Fruit fly (Drosophila melanogaster): ENCODE measurements around the gene Wdr37.
A peak's percentile ranks its signal among the peaks of the same experiment; 100 is the strongest.

Gene Wdr37

dm6 chr3R:18448059-18448979 lies 45.8 kb upstream of the Wdr37 start (continued):
- TF ChIP-seq BtbVII (GFP tag; optimal IDR thresholded peaks at IDR 0.05), result peak; percentile 30
- no peak for TF ChIP-seq CG14860 (GFP tag; IDR thresholded peaks at IDR 0.05; ENCODE audit: partially characterized antibody)
- no peak for TF ChIP-seq ewg (GFP tag; optimal IDR thresholded peaks at IDR 0.05)
- no peak for TF ChIP-seq nerfin-2 (GFP tag; IDR thresholded peaks at IDR 0.05; ENCODE audit: partially characterized antibody)
- no peak for TF ChIP-seq Dad (GFP tag; optimal IDR thresholded peaks at IDR 0.05)
- TF ChIP-seq pb (GFP tag; optimal IDR thresholded peaks at IDR 0.05), result no peak
- TF ChIP-seq gsb (GFP tag; IDR thresholded peaks at IDR 0.05), result no peak
- no peak for TF ChIP-seq CG13287 (GFP tag; IDR thresholded peaks at IDR 0.05; ENCODE audit: partially characterized antibody)
- TF ChIP-seq Med (GFP tag), result peak; percentile 87
- TF ChIP-seq CG6689 (GFP tag; IDR thresholded peaks at IDR 0.05), result no peak
- no peak for TF ChIP-seq row (GFP tag; IDR thresholded peaks at IDR 0.05)
- TF ChIP-seq CG13296 (GFP tag; optimal IDR thresholded peaks at IDR 0.05), result no peak
- no peak for TF ChIP-seq CG11085 (GFP tag; IDR thresholded peaks at IDR 0.05)
- TF ChIP-seq sima (GFP tag; optimal IDR thresholded peaks at IDR 0.05), result no peak
- no peak for TF ChIP-seq CG17568 (GFP tag; optimal IDR thresholded peaks at IDR 0.05)
- TF ChIP-seq Hr78 (GFP tag; optimal IDR thresholded peaks at IDR 0.05), result no peak
- TF ChIP-seq Fer2 (tag; optimal IDR thresholded peaks at IDR 0.05), result no peak
- TF ChIP-seq corto (GFP tag; optimal IDR thresholded peaks at IDR 0.05), result peak; percentile 93
- no peak for TF ChIP-seq sisA (GFP tag; IDR thresholded peaks at IDR 0.05)
- no peak for TF ChIP-seq en (GFP tag; optimal IDR thresholded peaks at IDR 0.05)
- TF ChIP-seq CG12744 (GFP tag; optimal IDR thresholded peaks at IDR 0.05), result no peak
- TF ChIP-seq CG14667 (GFP tag; IDR thresholded peaks at IDR 0.05), result no peak
- TF ChIP-seq CG31388 (GFP tag; optimal IDR thresholded peaks at IDR 0.05), result no peak
- no peak for TF ChIP-seq CG3163 (GFP tag; optimal IDR thresholded peaks at IDR 0.05)
- TF ChIP-seq cato (GFP tag; optimal IDR thresholded peaks at IDR 0.05; ENCODE audit: borderline replicate concordance), result no peak
- TF ChIP-seq gem (tag; optimal IDR thresholded peaks at IDR 0.05), result peak; percentile 52
- no peak for TF ChIP-seq CG18011 (GFP tag; optimal IDR thresholded peaks at IDR 0.05)
- TF ChIP-seq chinmo (GFP tag; IDR thresholded peaks at IDR 0.05; ENCODE audit: partially characterized antibody), result no peak
- TF ChIP-seq CG15696 (tag; optimal IDR thresholded peaks at IDR 0.05), result no peak
- TF ChIP-seq CG1792 (GFP tag; optimal IDR thresholded peaks at IDR 0.05), result no peak
- TF ChIP-seq NFAT (GFP tag; IDR thresholded peaks at IDR 0.05), result no peak
- no peak for TF ChIP-seq Awh (GFP tag; IDR thresholded peaks at IDR 0.05)
- no peak for TF ChIP-seq CG33213 (GFP tag; optimal IDR thresholded peaks at IDR 0.05)
- TF ChIP-seq zfh2 (GFP tag; optimal IDR thresholded peaks at IDR 0.05), result peak; percentile 89
- TF ChIP-seq caup (GFP tag; optimal IDR thresholded peaks at IDR 0.05; ENCODE audit: severe bottlenecking), result no peak
- TF ChIP-seq trem (tag; optimal IDR thresholded peaks at IDR 0.05), result no peak
- TF ChIP-seq CG9797 (GFP tag; optimal IDR thresholded peaks at IDR 0.05), result no peak
- TF ChIP-seq Deaf1 (tag; optimal IDR thresholded peaks at IDR 0.05), result peak; percentile 28
- TF ChIP-seq pan (optimal IDR thresholded peaks at IDR 0.05), result no peak
- no peak for TF ChIP-seq pan (GFP tag; optimal IDR thresholded peaks at IDR 0.05 in 1 of 2, IDR thresholded peaks at IDR 0.05 in 1 of 2)
- no peak for TF ChIP-seq Bgb (GFP tag; IDR thresholded peaks at IDR 0.05; ENCODE audit: partially characterized antibody)
- no peak for TF ChIP-seq emc (GFP tag; optimal IDR thresholded peaks at IDR 0.05)
- TF ChIP-seq fru (optimal IDR thresholded peaks at IDR 0.05), result no peak
- no peak for TF ChIP-seq Ptx1 (GFP tag; IDR thresholded peaks at IDR 0.05)
- no peak for TF ChIP-seq mld (GFP tag; IDR thresholded peaks at IDR 0.05; ENCODE audit: partially characterized antibody)
- TF ChIP-seq CG7556 (GFP tag; optimal IDR thresholded peaks at IDR 0.05), result peak; percentile 7
- no peak for TF ChIP-seq Opbp (GFP tag; IDR thresholded peaks at IDR 0.05; ENCODE audit: partially characterized antibody)
- no peak for TF ChIP-seq Mrtf (GFP tag; IDR thresholded peaks at IDR 0.05)
- TF ChIP-seq Gsc (GFP tag; IDR thresholded peaks at IDR 0.05), result no peak
